Fruit fly (Drosophila melanogaster) whole organism, embryonic: ENCODE measurements around the gene CG44000.

ENCODE experiments used
- Atf6 ChIP-seq: fragments of 200-800 bp; sonication (Bioruptor generic); IDR thresholded peaks from 2 replicates; pipeline ENCODE4 v1.3.6; 2022; ENCODE audit warnings: missing biosample characterization, missing genetic modification characterization
- CG31388 ChIP-seq: fragments of 200-800 bp; sonication (Bioruptor generic); optimal IDR thresholded peaks from 2 replicates; lab custom pipeline; 2016; ENCODE audit warnings: missing biosample characterization, missing genetic modification characterization
- CrebB ChIP-seq: fragments of 200-800 bp; sonication (Bioruptor generic); optimal IDR thresholded peaks from 3 replicates; lab custom pipeline; 2018; ENCODE audit warnings: missing biosample characterization, mild to moderate bottlenecking, missing genetic modification characterization
- Ets65A ChIP-seq: fragments of 200-800 bp; sonication (Bioruptor generic); peaks from one replicate; lab custom pipeline; 2016; ENCODE audit warnings: missing biosample characterization, missing genetic modification characterization
- NFAT ChIP-seq: fragments of 200-800 bp; sonication (Bioruptor generic); IDR thresholded peaks from 2 replicates; pipeline ENCODE4 v1.3.6; 2022; ENCODE audit warnings: missing biosample characterization, missing genetic modification characterization
- ap ChIP-seq: fragments of 200-800 bp; sonication (Bioruptor generic); IDR thresholded peaks from 2 replicates; pipeline ENCODE4 v1.3.6; 2022; ENCODE audit warnings: missing biosample characterization, missing genetic modification characterization
- caup ChIP-seq: fragments of 200-800 bp; sonication (Bioruptor generic); optimal IDR thresholded peaks from 3 replicates; lab custom pipeline; 2017; ENCODE audit warnings: missing biosample characterization, mild to moderate bottlenecking, missing genetic modification characterization, moderate library complexity; ENCODE audit not compliant: severe bottlenecking
- ci ChIP-seq: fragments of 200-800 bp; sonication (Bioruptor generic); IDR thresholded peaks from 3 replicates; pipeline ENCODE4 v1.3.6; 2022; ENCODE audit warnings: missing biosample characterization, missing genetic modification characterization
- gcm ChIP-seq: fragments of 200-800 bp; sonication (Bioruptor generic); optimal IDR thresholded peaks from 2 replicates; lab custom pipeline; 2019; ENCODE audit warnings: missing biosample characterization, mild to moderate bottlenecking, missing genetic modification characterization, moderate library complexity
- so ChIP-seq: fragments of 200-800 bp; sonication (Bioruptor generic); IDR thresholded peaks from 3 replicates; pipeline ENCODE4 v1.3.6; 2022; ENCODE audit warnings: missing biosample characterization, missing genetic modification characterization
- zen2 ChIP-seq: fragments of 200-800 bp; sonication (Bioruptor generic); IDR thresholded peaks from 3 replicates; pipeline ENCODE4 v1.3.6; 2022; ENCODE audit warnings: missing biosample characterization, missing genetic modification characterization; ENCODE audit not compliant: partially characterized antibody

- no peak for TF ChIP-seq ap (GFP tag; lab: Robert Waterston, UW)
- TF ChIP-seq Atf6 (GFP tag; lab: Robert Waterston, UW) = no peak
- no peak for TF ChIP-seq CG31388 (GFP tag; lab: Kevin White, UChicago)
- TF ChIP-seq ci (GFP tag; lab: Robert Waterston, UW) = no peak
- TF ChIP-seq NFAT = no peak
- no peak for TF ChIP-seq caup
- no peak for TF ChIP-seq so (GFP tag; lab: Robert Waterston, UW)
- TF ChIP-seq CrebB (tag; lab: Kevin White, UChicago) = no peak
- TF ChIP-seq zen2 (GFP tag; lab: Robert Waterston, UW) = no peak
- TF ChIP-seq Ets65A = no peak
- TF ChIP-seq gcm (GFP tag; lab: Kevin White, UChicago) = no peak
Measured at dm6 chr2L:5049974-5050373, 6.9 kb downstream of the CG44000 start.
